Fruit fly (Drosophila melanogaster) whole organism, adult: ENCODE data around the gene CG5078.
A peak's percentile ranks its signal among the peaks of the same experiment; 100 is the strongest.
"Not testable (repeated sequence)": the region's sequence is repeated elsewhere in the genome, so short reads cannot be mapped to it uniquely, and the experiment has no call there.

Source experiments
- CG11617 ChIP-seq: fragments of 200-800 bp; sonication (Bioruptor generic); optimal IDR thresholded peaks from 2 replicates; lab custom pipeline; 2017; ENCODE audit warnings: mild to moderate bottlenecking, missing biosample characterization, missing genetic modification reagents, missing genetic modification characterization
- CG12768 ChIP-seq: fragments of 200-800 bp; sonication (Bioruptor generic); optimal IDR thresholded peaks from 2 replicates; lab custom pipeline; 2017; ENCODE audit warnings: missing biosample characterization, missing genetic modification characterization, mild to moderate bottlenecking, moderate library complexity, missing genetic modification reagents
- CG14711 ChIP-seq: fragments of 200-800 bp; sonication (Bioruptor generic); optimal IDR thresholded peaks from 2 replicates; lab custom pipeline; 2018; ENCODE audit warnings: missing biosample characterization, mild to moderate bottlenecking, missing genetic modification characterization, moderate library complexity
- CG1620 ChIP-seq: fragments of 200-800 bp; sonication (Bioruptor generic); optimal IDR thresholded peaks from 2 replicates; lab custom pipeline; 2016; ENCODE audit warnings: missing biosample characterization, missing genetic modification characterization
- CG33017 ChIP-seq: fragments of 200-800 bp; sonication (Bioruptor generic); optimal IDR thresholded peaks from 2 replicates; lab custom pipeline; 2018; ENCODE audit warnings: missing biosample characterization, mild to moderate bottlenecking, missing genetic modification characterization, moderate library complexity
- CG5204 ChIP-seq: fragments of 200-800 bp; sonication (Bioruptor generic); optimal IDR thresholded peaks from 2 replicates; lab custom pipeline; 2016; ENCODE audit warnings: missing biosample characterization, missing genetic modification characterization
- CG7045 ChIP-seq: fragments of 200-800 bp; sonication (Bioruptor generic); optimal IDR thresholded peaks from 2 replicates; lab custom pipeline; 2017; ENCODE audit warnings: missing biosample characterization, mild to moderate bottlenecking, missing genetic modification characterization
- CG7101 ChIP-seq: fragments of 200-800 bp; sonication (Bioruptor generic); optimal IDR thresholded peaks from 2 replicates; lab custom pipeline; 2018; ENCODE audit warnings: missing biosample characterization, mild to moderate bottlenecking, missing genetic modification characterization, moderate library complexity
- Clk ChIP-seq: fragments of 200-800 bp; sonication (Bioruptor generic); optimal IDR thresholded peaks from 2 replicates; lab custom pipeline; 2017; ENCODE audit warnings: missing biosample characterization, missing genetic modification characterization
- Crg-1 ChIP-seq: fragments of 200-800 bp; sonication (Bioruptor generic); optimal IDR thresholded peaks from 2 replicates; lab custom pipeline; 2016; ENCODE audit warnings: missing biosample characterization, missing genetic modification characterization
- Hr96 ChIP-seq: fragments of 200-800 bp; sonication (Bioruptor generic); optimal IDR thresholded peaks from 2 replicates; lab custom pipeline; 2016; ENCODE audit warnings: missing biosample characterization, missing genetic modification characterization
- Mnt ChIP-seq: fragments of 200-800 bp; sonication (Bioruptor generic); optimal IDR thresholded peaks from 2 replicates; lab custom pipeline; 2016; ENCODE audit warnings: missing biosample characterization, mild to moderate bottlenecking, missing genetic modification characterization
- bab1 ChIP-seq: fragments of 200-800 bp; sonication (Bioruptor generic); optimal IDR thresholded peaks from 3 replicates; lab custom pipeline; 2019; ENCODE audit warnings: missing biosample characterization, mild to moderate bottlenecking, missing genetic modification characterization, moderate library complexity
- cic ChIP-seq: fragments of 200-800 bp; sonication (Bioruptor generic); optimal IDR thresholded peaks from 2 replicates; lab custom pipeline; 2017; ENCODE audit warnings: missing biosample characterization, mild to moderate bottlenecking, missing genetic modification characterization, moderate library complexity
- cnc ChIP-seq, 2 experiments: fragments of >200 bp; optimal IDR thresholded peaks; 2 replicates each; lab custom pipeline; 2017
- kay ChIP-seq: fragments of 200-800 bp; sonication (Bioruptor generic); peaks from one replicate; lab custom pipeline; 2016; ENCODE audit warnings: missing biosample characterization, missing genetic modification characterization, borderline replicate concordance
- ovo ChIP-seq: fragments of 200-800 bp; sonication (Bioruptor generic); optimal IDR thresholded peaks from 2 replicates; lab custom pipeline; 2016; ENCODE audit warnings: missing biosample characterization, missing genetic modification characterization
- pad ChIP-seq: fragments of 200-800 bp; sonication (Bioruptor generic); optimal IDR thresholded peaks from 3 replicates; lab custom pipeline; 2017; ENCODE audit warnings: missing biosample characterization, missing genetic modification characterization, mild to moderate bottlenecking, moderate library complexity, missing genetic modification reagents
- tj ChIP-seq: fragments of 200-800 bp; sonication (Bioruptor generic); optimal IDR thresholded peaks from 3 replicates; lab custom pipeline; 2017; ENCODE audit warnings: missing biosample characterization, mild to moderate bottlenecking, missing genetic modification characterization, moderate library complexity
- toe ChIP-seq: fragments of 200-800 bp; sonication (Bioruptor generic); optimal IDR thresholded peaks from 2 replicates; lab custom pipeline; 2016; ENCODE audit warnings: missing biosample characterization, missing genetic modification characterization

CG5078 gene

DNA sequence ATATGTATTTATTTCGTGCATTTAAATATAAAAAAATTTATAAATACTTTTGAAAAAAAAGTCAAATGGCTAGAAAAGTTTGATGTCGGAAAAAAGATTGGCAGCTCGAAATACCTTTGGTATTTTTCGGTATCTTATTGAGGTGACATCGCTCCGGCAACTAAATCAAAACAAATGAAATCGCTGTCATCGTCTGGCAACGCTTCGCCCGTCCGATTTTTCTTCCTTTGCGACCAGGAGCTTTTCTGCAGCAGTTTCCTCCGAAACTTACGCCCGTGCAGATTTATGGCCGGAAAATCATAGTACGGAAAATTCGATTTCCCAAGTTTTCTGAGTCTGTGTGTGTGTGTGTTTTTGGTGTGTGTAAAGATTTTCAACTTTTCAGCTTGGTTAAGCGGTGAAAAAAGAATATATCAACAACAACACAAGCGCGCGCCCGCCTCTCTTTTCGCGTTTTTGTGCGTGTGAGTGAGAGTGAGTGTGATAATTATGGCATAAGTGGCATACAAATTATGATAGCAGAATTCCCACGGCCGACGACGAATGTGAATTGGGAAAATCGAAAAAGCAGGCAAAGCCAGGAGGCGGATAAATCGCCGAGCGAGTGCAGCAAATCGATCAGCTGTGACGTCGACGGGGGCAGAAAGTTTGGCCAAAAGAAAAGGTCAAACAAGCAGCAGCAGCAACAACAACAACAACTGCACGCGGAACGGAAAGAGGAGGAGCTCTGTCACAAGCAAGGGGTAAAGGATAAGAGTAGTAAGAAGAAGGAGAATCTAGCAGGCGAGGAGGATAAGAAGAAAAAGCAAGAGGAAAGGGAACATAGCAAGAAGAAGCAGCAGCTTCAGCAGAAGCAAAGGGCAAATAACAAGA lies 8.5 kb upstream of the CG5078 start, which contains the start of gene CG32425:
Gene CG32425 (plus strand): TSS at position 200 of the 873 bp plus-strand sequence.
- TF ChIP-seq Hr96 (GFP tag; lab: Kevin White, UChicago) (no peak), cic (GFP tag; lab: Kevin White, UChicago) (peak; percentile 1), Mnt (GFP tag; lab: Kevin White, UChicago) (peak; percentile 15), pad (no peak), CG7101 (peak; percentile 31), CG11617 (GFP tag; lab: Kevin White, UChicago) (peak; percentile 47), ovo (GFP tag; lab: Kevin White, UChicago) (no peak)

DNA sequence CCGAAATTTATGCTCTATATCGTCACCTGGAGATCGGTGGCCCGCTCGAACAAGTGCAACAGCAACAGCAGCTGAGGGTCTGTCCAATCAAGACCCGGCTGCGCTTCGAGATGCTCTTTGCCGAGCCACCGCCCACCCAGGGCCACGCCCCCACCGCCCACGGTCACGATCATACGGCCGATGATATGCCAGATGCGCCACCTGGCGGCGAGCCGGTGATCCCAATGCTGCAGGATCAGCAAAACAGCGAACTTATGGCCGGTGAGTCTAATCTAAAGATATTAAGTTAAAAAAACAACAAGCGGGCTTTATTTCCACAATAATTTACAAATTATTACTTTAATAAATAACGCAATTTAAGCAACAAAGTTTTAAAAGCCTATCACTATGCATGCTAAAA lies 7.6 kb upstream of the CG5078 start:
- no peak for TF ChIP-seq cic (GFP tag; lab: Kevin White, UChicago)
- TF ChIP-seq Clk (GFP tag; lab: Kevin White, UChicago), result no peak
- TF ChIP-seq CG33017 (tag; lab: Kevin White, UChicago), result no peak
- no peak for TF ChIP-seq CG11617 (GFP tag; lab: Kevin White, UChicago)
- TF ChIP-seq CG14711 (tag; lab: Kevin White, UChicago), result no peak
- no peak for TF ChIP-seq tj (GFP tag; lab: Kevin White, UChicago)
- no peak for TF ChIP-seq Hr96 (GFP tag; lab: Kevin White, UChicago)
- no peak for TF ChIP-seq CG7045
- TF ChIP-seq CG12768 (GFP tag; lab: Kevin White, UChicago), result no peak
- TF ChIP-seq bab1 (GFP tag; lab: Kevin White, UChicago), result no peak
- no peak for TF ChIP-seq ovo (GFP tag; lab: Kevin White, UChicago)
- TF ChIP-seq Mnt (GFP tag; lab: Kevin White, UChicago), result no peak
- TF ChIP-seq CG7101, result no peak

DNA sequence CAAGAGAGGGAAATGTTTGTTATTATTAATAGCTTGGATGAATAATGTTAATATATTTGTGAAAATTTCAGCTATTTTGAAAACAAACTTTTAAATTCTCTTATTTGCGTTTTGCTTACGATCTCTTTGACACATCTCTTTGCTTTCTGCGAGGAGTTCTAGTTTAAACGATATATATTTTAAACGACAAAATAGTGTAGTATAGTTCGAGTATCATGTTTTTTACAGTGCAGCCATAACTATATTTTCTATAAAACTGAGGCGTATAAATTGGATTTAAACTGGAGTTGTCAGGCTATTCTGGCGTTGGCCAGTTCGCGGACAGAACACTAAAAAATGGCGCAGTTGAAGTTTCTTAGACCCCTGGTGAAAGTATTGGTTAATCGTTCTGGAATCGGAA lies 6.3 kb upstream of the CG5078 start, which contains the start of gene CG18281:
Gene CG18281 (plus strand): TSS at position 301 of the 400 bp plus-strand sequence.
- TF ChIP-seq CG14711 (tag; lab: Kevin White, UChicago); ovo (GFP tag; lab: Kevin White, UChicago); Hr96 (GFP tag; lab: Kevin White, UChicago): not testable (repeated sequence)

DNA sequence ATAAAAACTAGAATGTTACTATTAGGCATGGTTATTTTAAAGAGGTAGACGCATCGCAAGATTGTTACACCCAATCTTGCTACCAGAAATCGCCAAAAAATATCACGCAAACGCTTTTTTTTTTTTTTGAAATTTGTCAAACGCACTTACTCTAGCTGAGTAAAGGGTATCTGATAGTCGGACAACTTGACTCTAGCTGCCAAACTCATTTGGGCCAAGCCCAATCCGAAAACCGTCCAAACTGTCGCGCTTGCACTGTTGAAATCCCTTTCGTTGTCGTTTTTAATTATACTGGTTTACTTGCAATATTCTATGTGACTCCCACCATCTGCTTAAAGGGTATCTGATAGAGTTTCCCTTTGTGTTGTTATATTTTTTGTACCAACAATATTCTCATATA lies 2.6 kb upstream of the CG5078 start:
- TF ChIP-seq kay (GFP tag; lab: Kevin White, UChicago), result no peak
- TF ChIP-seq pad, result no peak
- no peak for TF ChIP-seq ovo (GFP tag; lab: Kevin White, UChicago)
- TF ChIP-seq Clk (GFP tag; lab: Kevin White, UChicago), result no peak
- TF ChIP-seq CG7045, result no peak
- TF ChIP-seq tj (GFP tag; lab: Kevin White, UChicago), result no peak
- TF ChIP-seq CG33017 (tag; lab: Kevin White, UChicago), result no peak
- TF ChIP-seq bab1 (GFP tag; lab: Kevin White, UChicago), result no peak
- TF ChIP-seq CG7101, result no peak
- TF ChIP-seq Crg-1 (GFP tag; lab: Kevin White, UChicago), result no peak
- TF ChIP-seq CG12768 (GFP tag; lab: Kevin White, UChicago), result no peak
- no peak for TF ChIP-seq toe (GFP tag; lab: Kevin White, UChicago)
- no peak for TF ChIP-seq CG14711 (tag; lab: Kevin White, UChicago)
- TF ChIP-seq CG5204, result no peak
- no peak for TF ChIP-seq Mnt (GFP tag; lab: Kevin White, UChicago)
- no peak for TF ChIP-seq CG1620 (GFP tag; lab: Kevin White, UChicago)

DNA sequence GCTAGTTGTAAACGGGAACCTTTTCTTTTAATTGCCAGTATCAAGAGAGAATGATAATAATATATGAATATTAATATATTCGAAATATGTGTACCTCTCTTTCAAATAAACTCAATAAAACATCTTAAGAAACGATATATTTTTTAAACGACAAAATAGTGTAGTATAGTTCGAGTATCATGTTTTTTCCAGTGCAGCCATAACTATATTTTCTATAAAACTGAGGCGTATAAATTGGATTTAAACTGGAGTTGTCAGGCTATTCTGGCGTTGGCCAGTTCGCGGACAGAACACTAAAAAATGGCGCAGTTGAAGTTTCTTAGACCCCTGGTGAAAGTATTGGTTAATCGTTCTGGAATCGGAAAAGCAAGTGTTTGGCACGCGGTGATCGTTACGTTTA lies 1.9 kb upstream of the CG5078 start, which contains the start of gene CG17637:
Gene CG17637 (plus strand): TSS at position 301 of the 400 bp plus-strand sequence.
- TF ChIP-seq CG12768 (GFP tag; lab: Kevin White, UChicago); CG5204; CG11617 (GFP tag; lab: Kevin White, UChicago): not testable (repeated sequence)

DNA sequence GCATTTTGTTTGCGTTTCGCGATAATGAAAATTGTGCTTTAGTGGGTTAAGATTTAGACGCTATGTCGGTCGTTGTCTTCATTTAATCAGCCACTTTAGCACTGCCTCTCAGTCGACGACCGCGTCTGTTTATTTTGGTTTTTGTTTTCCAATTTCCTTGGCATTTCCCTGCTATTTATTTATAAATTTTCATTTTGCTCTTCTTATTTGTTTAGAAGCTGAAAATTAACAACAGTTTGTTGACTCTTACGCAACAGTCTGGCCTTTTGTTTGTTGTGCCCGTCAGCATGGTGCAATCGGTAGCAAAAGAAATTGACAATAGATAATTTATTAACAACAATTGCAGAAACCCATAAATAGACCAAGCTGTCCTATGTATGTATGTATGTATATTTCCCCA lies 1.7 kb downstream of the CG5078 start:
- TF ChIP-seq Clk (GFP tag; lab: Kevin White, UChicago) (no peak), CG1620 (GFP tag; lab: Kevin White, UChicago) (peak; percentile 2), kay (GFP tag; lab: Kevin White, UChicago) (peak; percentile 85)

DNA sequence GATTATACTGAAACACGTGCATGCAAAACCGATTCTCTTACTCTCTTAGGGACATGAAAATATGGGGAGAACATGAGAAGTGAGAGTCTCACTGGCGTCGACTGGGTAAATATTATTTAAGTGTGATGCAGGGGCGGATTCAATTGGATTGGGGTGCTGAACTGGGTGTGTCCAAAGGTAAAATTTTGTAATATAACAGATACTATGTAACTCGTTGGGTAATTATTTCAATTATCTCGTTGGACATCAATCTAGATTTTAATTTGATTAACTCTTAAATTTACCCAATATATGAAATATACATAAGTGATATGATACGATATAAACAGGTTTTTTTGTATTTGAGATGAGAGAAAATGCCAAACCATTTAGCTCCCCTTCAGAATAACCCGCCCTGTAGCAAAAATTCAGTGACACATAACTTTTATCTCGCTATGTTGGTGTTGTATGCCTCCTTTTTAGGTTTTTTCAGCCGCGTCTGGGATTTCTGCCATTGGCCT lies 2.4 kb downstream of the CG5078 start:
- TF ChIP-seq CG33017 (tag; lab: Kevin White, UChicago), result peak; percentile 89
- peak; percentile 78 for TF ChIP-seq Mnt (GFP tag; lab: Kevin White, UChicago)
- TF ChIP-seq cic (GFP tag; lab: Kevin White, UChicago), result peak; percentile 3
- TF ChIP-seq bab1 (GFP tag; lab: Kevin White, UChicago), result peak; percentile 92
- TF ChIP-seq Clk (GFP tag; lab: Kevin White, UChicago), result peak; percentile 81
- peak; percentile 85 for TF ChIP-seq kay (GFP tag; lab: Kevin White, UChicago)
- peak; percentile 72 for TF ChIP-seq tj (GFP tag; lab: Kevin White, UChicago)
- TF ChIP-seq cnc (optimal IDR thresholded peaks at IDR 0.05; lab: Kevin White, UChicago), result no peak
- TF ChIP-seq CG7101, result peak; percentile 92
- TF ChIP-seq CG12768 (GFP tag; lab: Kevin White, UChicago), result peak; percentile 93
- TF ChIP-seq toe (GFP tag; lab: Kevin White, UChicago), result peak; percentile 90
- TF ChIP-seq ovo (GFP tag; lab: Kevin White, UChicago), result peak; percentile 52
- TF ChIP-seq CG14711 (tag; lab: Kevin White, UChicago), result peak; percentile 86
- TF ChIP-seq CG1620 (GFP tag; lab: Kevin White, UChicago), result peak; percentile 84
- peak; percentile 87 for TF ChIP-seq CG5204
- peak; percentile 85 for TF ChIP-seq Hr96 (GFP tag; lab: Kevin White, UChicago)
- TF ChIP-seq pad, result peak; percentile 85
- peak; percentile 87 for TF ChIP-seq CG11617 (GFP tag; lab: Kevin White, UChicago)
- peak; percentile 86 for TF ChIP-seq CG7045
- peak; percentile 86 for TF ChIP-seq Crg-1 (GFP tag; lab: Kevin White, UChicago)
